Worm (Caenorhabditis elegans) whole organism, young adult: ENCODE data around the gene C50F7.6.

Source experiments
- D2030.7 ChIP-seq: fragments of 200-800 bp; sonication (Bioruptor generic); IDR thresholded peaks from 2 replicates; pipeline ENCODE4 v1.3.6; 2022; ENCODE audit warnings: missing genetic modification reagents, missing genetic modification characterization, missing compliant biosample characterization
- F33H1.4 ChIP-seq: fragments of 200-800 bp; sonication (Bioruptor generic); IDR thresholded peaks from 2 replicates; pipeline ENCODE4 v1.3.6; 2022; ENCODE audit warnings: missing genetic modification reagents, missing genetic modification characterization, missing compliant biosample characterization
- F37B4.10 ChIP-seq: fragments of 200-800 bp; sonication (Bioruptor generic); IDR thresholded peaks from 2 replicates; pipeline ENCODE4 v1.3.6; 2022; ENCODE audit warnings: missing genetic modification characterization, missing compliant biosample characterization
- F39B2.1 ChIP-seq: fragments of 200-800 bp; sonication (Bioruptor generic); IDR thresholded peaks from 2 replicates; pipeline ENCODE4 v1.3.6; 2022; ENCODE audit warnings: missing genetic modification reagents, missing genetic modification characterization, missing compliant biosample characterization
- F57C9.4 ChIP-seq: sonication (generic microtip); optimal IDR thresholded peaks from 2 replicates; lab custom pipeline; 2017; ENCODE audit warnings: mild to moderate bottlenecking, missing genetic modification characterization, missing compliant biosample characterization
- Y53F4B.3 ChIP-seq: fragments of 200-800 bp; sonication (Bioruptor generic); IDR thresholded peaks from 2 replicates; pipeline ENCODE4 v1.3.6; 2022; ENCODE audit warnings: missing genetic modification reagents, missing genetic modification characterization, missing compliant biosample characterization
- Y95B8A.8 ChIP-seq: fragments of 200-800 bp; sonication (Bioruptor generic); IDR thresholded peaks from 2 replicates; pipeline ENCODE4 v1.3.6; 2022; ENCODE audit warnings: missing genetic modification reagents, missing genetic modification characterization, missing compliant biosample characterization
- ama-1 ChIP-seq, 3 experiments: fragments of 150-350 bp in 1 of 3; sonication (generic microtip) in 2 of 3; optimal IDR thresholded peaks; 2 replicates each; lab custom pipeline; 2014 to 2018; ENCODE audit warnings: missing biosample characterization in 2 of 3, missing genetic modification characterization in 2 of 3, missing genetic modification reagents in 2 of 3
- aptf-2 ChIP-seq: fragments of 200-800 bp; sonication (Bioruptor generic); conservative IDR thresholded peaks from 2 replicates; pipeline ENCODE4 v1.3.6; 2022; ENCODE audit warnings: missing genetic modification reagents, missing genetic modification characterization, missing compliant biosample characterization
- attf-5 ChIP-seq: fragments of 200-800 bp; sonication (Bioruptor generic); optimal IDR thresholded peaks from 2 replicates; lab custom pipeline; 2018; ENCODE audit warnings: mild to moderate bottlenecking, missing genetic modification characterization, missing compliant biosample characterization
- bed-2 ChIP-seq: fragments of 200-800 bp; sonication (Bioruptor generic); IDR thresholded peaks from 2 replicates; pipeline ENCODE4 v1.3.6; 2022; ENCODE audit warnings: missing genetic modification reagents, missing genetic modification characterization, missing compliant biosample characterization
- cebp-2 ChIP-seq: fragments of 200-800 bp; sonication (Bioruptor generic); IDR thresholded peaks from 2 replicates; pipeline ENCODE4 v1.3.6; 2022; ENCODE audit warnings: missing genetic modification characterization, missing compliant biosample characterization
- ceh-27 ChIP-seq: fragments of 200-800 bp; sonication (Bioruptor generic); optimal IDR thresholded peaks from 2 replicates; lab custom pipeline; 2018; ENCODE audit warnings: mild to moderate bottlenecking, missing genetic modification characterization, moderate library complexity, missing compliant biosample characterization
- ceh-40 ChIP-seq: fragments of 200-800 bp; sonication (Bioruptor generic); IDR thresholded peaks from 2 replicates; pipeline ENCODE4 v1.3.6; 2022; ENCODE audit warnings: missing genetic modification characterization, missing compliant biosample characterization
- egl-44 ChIP-seq: fragments of 200-800 bp; sonication (Bioruptor generic); IDR thresholded peaks from 2 replicates; pipeline ENCODE4 v1.3.6; 2022; ENCODE audit warnings: missing genetic modification reagents, missing genetic modification characterization, missing compliant biosample characterization
- egrh-3 ChIP-seq: fragments of 200-800 bp; sonication (Bioruptor generic); IDR thresholded peaks from 2 replicates; pipeline ENCODE4 v1.3.6; 2022; ENCODE audit warnings: missing genetic modification reagents, missing genetic modification characterization, missing compliant biosample characterization
- gei-17 ChIP-seq: fragments of 200-800 bp; sonication (Bioruptor generic); optimal IDR thresholded peaks from 2 replicates; lab custom pipeline; 2018; ENCODE audit warnings: mild to moderate bottlenecking, missing genetic modification characterization, missing compliant biosample characterization
- hrde-1 ChIP-seq: sonication (generic microtip); optimal IDR thresholded peaks from 2 replicates; lab custom pipeline; 2016; ENCODE audit warnings: missing genetic modification characterization, mild to moderate bottlenecking, missing compliant biosample characterization, moderate library complexity, missing genotype, missing genetic modification reagents, borderline replicate concordance
- lag-1 ChIP-seq: fragments of 200-800 bp; sonication (Bioruptor generic); IDR thresholded peaks from 2 replicates; pipeline ENCODE4 v1.3.6; 2022; ENCODE audit warnings: missing genetic modification reagents, missing genetic modification characterization, missing compliant biosample characterization
- let-607 ChIP-seq, 2 experiments: fragments of 200-800 bp in 1 of 2; sonication (Bioruptor generic) in 1 of 2; sonication (generic microtip) in 1 of 2; optimal IDR thresholded peaks; 2 replicates each; lab custom pipeline; 2016 to 2018; ENCODE audit warnings: mild to moderate bottlenecking in 2 of 2, missing compliant biosample characterization in 2 of 2, missing genetic modification characterization in 2 of 2, moderate library complexity in 2 of 2, missing genotype in 1 of 2
- lin-35 ChIP-seq, 3 experiments: fragments of 150-350 bp in 2 of 3; sonication (generic microtip) in 1 of 3; optimal IDR thresholded peaks; 2 replicates each; lab custom pipeline; 2014 to 2018; ENCODE audit warnings: missing biosample characterization in 3 of 3, missing genetic modification characterization in 3 of 3, missing genetic modification reagents in 3 of 3
- lin-40 ChIP-seq: sonication (generic microtip); optimal IDR thresholded peaks from 2 replicates; lab custom pipeline; 2016; ENCODE audit warnings: missing genetic modification characterization, mild to moderate bottlenecking, missing compliant biosample characterization, missing genotype, missing genetic modification reagents
- lir-1 ChIP-seq: fragments of 200-800 bp; sonication (Bioruptor generic); conservative IDR thresholded peaks from 2 replicates; pipeline ENCODE4 v1.3.6; 2022; ENCODE audit warnings: missing genetic modification reagents, missing genetic modification characterization, missing compliant biosample characterization
- lsy-27 ChIP-seq: sonication (generic microtip); optimal IDR thresholded peaks from 2 replicates; lab custom pipeline; 2017; ENCODE audit warnings: missing genetic modification characterization, mild to moderate bottlenecking, missing compliant biosample characterization, antibody characterized with exemption, missing genotype, borderline replicate concordance; ENCODE audit not compliant: insufficient read depth
- madf-10 ChIP-seq: sonication (generic microtip); optimal IDR thresholded peaks from 2 replicates; lab custom pipeline; 2016; ENCODE audit warnings: mild to moderate bottlenecking, missing genetic modification characterization, missing compliant biosample characterization
- mel-28 ChIP-seq: sonication (generic microtip); optimal IDR thresholded peaks from 2 replicates; lab custom pipeline; 2016; ENCODE audit warnings: borderline replicate concordance, mild to moderate bottlenecking, missing genetic modification characterization, missing compliant biosample characterization
- nhr-120 ChIP-seq: fragments of 200-800 bp; sonication (Bioruptor generic); IDR thresholded peaks from 2 replicates; pipeline ENCODE4 v1.3.6; 2022; ENCODE audit warnings: missing genetic modification characterization, missing compliant biosample characterization
- nhr-80 ChIP-seq: sonication (generic microtip); optimal IDR thresholded peaks from 2 replicates; lab custom pipeline; 2016; ENCODE audit warnings: missing genetic modification characterization, missing compliant biosample characterization
- tbx-9 ChIP-seq: sonication (generic microtip); optimal IDR thresholded peaks from 2 replicates; lab custom pipeline; 2016; ENCODE audit warnings: borderline replicate concordance, missing genetic modification characterization, inconsistent platforms, missing compliant biosample characterization
- tlf-1 ChIP-seq: fragments of 200-800 bp; sonication (Bioruptor generic); optimal IDR thresholded peaks from 2 replicates; lab custom pipeline; 2018; ENCODE audit warnings: mild to moderate bottlenecking, missing genetic modification characterization, missing compliant biosample characterization
- unc-130 ChIP-seq: sonication (generic microtip); optimal IDR thresholded peaks from 2 replicates; lab custom pipeline; 2016; ENCODE audit warnings: missing genetic modification reagents, missing genetic modification characterization, missing compliant biosample characterization
- zim-3 ChIP-seq: sonication (generic microtip); optimal IDR thresholded peaks from 2 replicates; lab custom pipeline; 2017; ENCODE audit warnings: mild to moderate bottlenecking, missing genetic modification characterization, moderate library complexity, missing compliant biosample characterization

Gene C50F7.6

DNA sequence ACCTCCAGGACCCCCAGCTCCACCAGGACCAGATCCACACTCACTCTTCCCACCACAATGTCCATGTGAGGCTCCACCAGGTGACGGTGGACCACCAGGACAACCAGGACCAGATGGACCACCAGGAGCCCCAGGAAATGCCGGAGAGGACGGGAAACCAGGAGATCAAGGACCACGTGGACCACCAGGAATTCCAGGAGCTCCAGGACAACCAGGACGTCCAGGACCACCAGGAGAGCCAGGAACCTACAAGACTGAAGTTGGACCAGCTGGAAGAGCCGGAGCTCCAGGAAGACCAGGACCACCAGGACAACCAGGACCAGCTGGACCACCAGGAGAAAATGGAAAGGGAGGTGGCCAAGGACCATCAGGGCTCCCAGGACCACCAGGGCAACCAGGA is 31.1 kb upstream of the C50F7.6 start:
- TF ChIP-seq egrh-3 (GFP tag; lab: Robert Waterston, UW): peak; percentile 75; the same call in 1 of the 2 replicates
- TF ChIP-seq aptf-2 (GFP tag; lab: Robert Waterston, UW): no peak

- TF ChIP-seq F37B4.10 (GFP tag; lab: Robert Waterston, UW): no peak
- no peak for TF ChIP-seq lsy-27 (tag; lab: Kevin White, UChicago)
- no peak for TF ChIP-seq aptf-2 (GFP tag; lab: Robert Waterston, UW)
- no peak for TF ChIP-seq ceh-27 (GFP tag; lab: Kevin White, UChicago)
- TF ChIP-seq let-607 (tag; optimal IDR thresholded peaks at IDR 0.05; lab: Kevin White, UChicago): no peak
- TF ChIP-seq D2030.7 (GFP tag; lab: Robert Waterston, UW): no peak
- no peak for TF ChIP-seq F57C9.4 (tag; lab: Kevin White, UChicago)
- TF ChIP-seq madf-10 (tag; lab: Kevin White, UChicago): no peak
- TF ChIP-seq cebp-2 (GFP tag; lab: Robert Waterston, UW): no peak
- no peak for TF ChIP-seq unc-130 (GFP tag; lab: Kevin White, UChicago)
- TF ChIP-seq zim-3 (tag; lab: Kevin White, UChicago): no peak
- no peak for TF ChIP-seq lir-1 (GFP tag; lab: Robert Waterston, UW)
- no peak for TF ChIP-seq nhr-120 (GFP tag; lab: Robert Waterston, UW)
- no peak for TF ChIP-seq F39B2.1 (GFP tag; lab: Robert Waterston, UW)
- TF ChIP-seq attf-5 (GFP tag; lab: Kevin White, UChicago): no peak
- no peak for TF ChIP-seq lin-35 (GFP tag; optimal IDR thresholded peaks at IDR 0.05; lab: Kevin White, UChicago)
Observed at ce11 chrIV:7753108-7753507, 30.1 kb upstream of the C50F7.6 start, which contains the start of gene col-14. TSS of gene col-14 (plus strand) at chrIV:7753408.

ce11 chrIV:7747838-7748237 is 24.8 kb upstream of the C50F7.6 start, which contains the start of gene klo-1:
TSS of gene klo-1 (minus strand) at chrIV:7748225.
- TF ChIP-seq tlf-1 (GFP tag; lab: Kevin White, UChicago) (no peak), nhr-80 (tag; lab: Kevin White, UChicago) (peak; percentile 77)

ce11 chrIV:7743539-7743938 is 20.5 kb upstream of the C50F7.6 start, which contains the start of gene npr-35:
TSS of gene npr-35 (plus strand) at chrIV:7743839.
- no peak for TF ChIP-seq Y53F4B.3 (GFP tag; lab: Robert Waterston, UW)
- no peak for TF ChIP-seq F33H1.4 (GFP tag; lab: Robert Waterston, UW)
- TF ChIP-seq tbx-9 (tag; lab: Kevin White, UChicago): no peak
- TF ChIP-seq lir-1 (GFP tag; lab: Robert Waterston, UW): no peak
- no peak for TF ChIP-seq ama-1 (optimal IDR thresholded peaks at IDR 0.05; lab: Kevin White, UChicago)
- TF ChIP-seq ama-1 (GFP tag; optimal IDR thresholded peaks at IDR 0.05; lab: Kevin White, UChicago): no peak
- TF ChIP-seq ceh-40 (GFP tag; lab: Robert Waterston, UW): no peak
- no peak for TF ChIP-seq lag-1 (GFP tag; lab: Robert Waterston, UW)
- no peak for TF ChIP-seq zim-3 (tag; lab: Kevin White, UChicago)
- TF ChIP-seq, all 124 proteins: peak for 0

- TF ChIP-seq hrde-1 (tag; lab: Kevin White, UChicago) (no peak), egl-44 (GFP tag; lab: Robert Waterston, UW) (no peak), F39B2.1 (GFP tag; lab: Robert Waterston, UW) (no peak), Y95B8A.8 (GFP tag; lab: Robert Waterston, UW) (no peak), gei-17 (GFP tag; lab: Kevin White, UChicago) (no peak), lin-40 (no peak), bed-2 (GFP tag; lab: Robert Waterston, UW) (no peak), mel-28 (tag; lab: Kevin White, UChicago) (no peak), ceh-40 (GFP tag; lab: Robert Waterston, UW) (no peak)
Observed at ce11 chrIV:7736616-7737015, 13.6 kb upstream of the C50F7.6 start.
